Worm (Caenorhabditis elegans): Measurements from ENCODE around the gene npp-21.

npp-21 gene

ce11 chrII:7599357-7599756 lies at the start of gene npp-21:
npp-21 (plus strand) TSS chrII:7599657.
- no peak for TF ChIP-seq unc-62 (GFP tag; optimal IDR thresholded peaks at IDR 0.05)

- TF ChIP-seq unc-62 (GFP tag; optimal IDR thresholded peaks at IDR 0.05): no peak
Measured at ce11 chrII:7553806-7554205, 45.7 kb upstream of the npp-21 start, which contains the start of gene ZK1290.10. ZK1290.10 (minus strand) TSS chrII:7553906.

ce11 chrII:7554716-7555247 lies 44.7 kb upstream of the npp-21 start:
- no peak for TF ChIP-seq unc-62 (GFP tag; optimal IDR thresholded peaks at IDR 0.05)

- TF ChIP-seq unc-62 (GFP tag; optimal IDR thresholded peaks at IDR 0.05): no peak
Measured at ce11 chrII:7555454-7555853, 44.0 kb upstream of the npp-21 start, which contains the start of gene ZK1290.14. ZK1290.14 (minus strand) TSS chrII:7555592.

ce11 chrII:7557981-7558380 lies 41.5 kb upstream of the npp-21 start:
- no peak for TF ChIP-seq unc-62 (GFP tag; optimal IDR thresholded peaks at IDR 0.05)

- TF ChIP-seq unc-62 (GFP tag; optimal IDR thresholded peaks at IDR 0.05): no peak
Measured at ce11 chrII:7558864-7559263, 40.6 kb upstream of the npp-21 start.

- TF ChIP-seq unc-62 (GFP tag; optimal IDR thresholded peaks at IDR 0.05): no peak
Measured at ce11 chrII:7560844-7561243, 38.6 kb upstream of the npp-21 start.

- no peak for TF ChIP-seq unc-62 (GFP tag; optimal IDR thresholded peaks at IDR 0.05)
Measured at ce11 chrII:7561494-7561893, 38.0 kb upstream of the npp-21 start, which contains the start of the genes ZK1290.11 and ZK1290.1. ZK1290.11 (minus strand) TSS chrII:7561594. ZK1290.1 (plus strand) TSS chrII:7561764.

- no peak for TF ChIP-seq unc-62 (GFP tag; optimal IDR thresholded peaks at IDR 0.05)
Measured at ce11 chrII:7562616-7563015, 36.8 kb upstream of the npp-21 start.

ce11 chrII:7570305-7570704 lies 29.2 kb upstream of the npp-21 start, which contains the start of gene F35D2.3:
F35D2.3 (plus strand) TSS chrII:7570605.
- no peak for TF ChIP-seq unc-62 (GFP tag; optimal IDR thresholded peaks at IDR 0.05)

ce11 chrII:7570820-7571219 lies 28.6 kb upstream of the npp-21 start:
- no peak for TF ChIP-seq unc-62 (GFP tag; optimal IDR thresholded peaks at IDR 0.05)

- TF ChIP-seq unc-62 (GFP tag; optimal IDR thresholded peaks at IDR 0.05): no peak
Measured at ce11 chrII:7574143-7574542, 25.3 kb upstream of the npp-21 start, which contains the start of gene F35D2.2. F35D2.2 (plus strand) TSS chrII:7574443.

- TF ChIP-seq unc-62 (GFP tag; optimal IDR thresholded peaks at IDR 0.05): no peak
Measured at ce11 chrII:7575614-7576013, 23.8 kb upstream of the npp-21 start, which contains the start of gene F35D2.1. F35D2.1 (plus strand) TSS chrII:7575914.

- no peak for TF ChIP-seq unc-62 (GFP tag; optimal IDR thresholded peaks at IDR 0.05)
Measured at ce11 chrII:7577412-7577811, 22.0 kb upstream of the npp-21 start, which contains the start of gene F35D2.6. F35D2.6 (plus strand) TSS chrII:7577712.

ce11 chrII:7583555-7583954 lies 15.9 kb upstream of the npp-21 start, which contains the start of gene mks-3:
mks-3 (minus strand) TSS chrII:7583655.
- TF ChIP-seq unc-62 (GFP tag; optimal IDR thresholded peaks at IDR 0.05): no peak

- TF ChIP-seq unc-62 (GFP tag; optimal IDR thresholded peaks at IDR 0.05): no peak
Measured at ce11 chrII:7588295-7588694, 11.2 kb upstream of the npp-21 start.

ce11 chrII:7593227-7593626 lies 6.2 kb upstream of the npp-21 start:
- TF ChIP-seq unc-62 (GFP tag; optimal IDR thresholded peaks at IDR 0.05): no peak

- TF ChIP-seq unc-62 (GFP tag; optimal IDR thresholded peaks at IDR 0.05): no peak
Measured at ce11 chrII:7594262-7594661, 5.2 kb upstream of the npp-21 start.
